Worm (Caenorhabditis elegans) whole organism, L3 larva: ENCODE data around the gene Y77E11A.23.
A peak's percentile ranks its signal among the peaks of the same experiment; 100 is the strongest.

Source experiments
- R02D3.7 ChIP-seq: fragments of 150-350 bp; optimal IDR thresholded peaks from 2 replicates; lab custom pipeline; 2014; ENCODE audit warnings: missing biosample characterization, missing genetic modification characterization
- ama-1 ChIP-seq: fragments of 150-350 bp; optimal IDR thresholded peaks from 2 replicates; lab custom pipeline; 2018
- ceh-16 ChIP-seq: sonication (generic microtip); optimal IDR thresholded peaks from 2 replicates; lab custom pipeline; 2017; ENCODE audit warnings: missing biosample characterization, missing genetic modification characterization
- ceh-28 ChIP-seq: fragments of 150-350 bp; optimal IDR thresholded peaks from 2 replicates; lab custom pipeline; 2014; ENCODE audit warnings: missing biosample characterization, missing genetic modification reagents, missing genetic modification characterization
- ceh-9 ChIP-seq: sonication (generic microtip); optimal IDR thresholded peaks from 2 replicates; lab custom pipeline; 2018; ENCODE audit warnings: missing biosample characterization, missing genetic modification characterization
- daf-12 ChIP-seq: fragments of 150-350 bp; optimal IDR thresholded peaks from 2 replicates; lab custom pipeline; 2014; ENCODE audit warnings: missing biosample characterization, missing genetic modification reagents, missing genetic modification characterization
- egl-5 ChIP-seq: fragments of 150-350 bp; optimal IDR thresholded peaks from 2 replicates; lab custom pipeline; 2017; ENCODE audit warnings: missing biosample characterization, missing genetic modification reagents, missing genetic modification characterization, inconsistent platforms
- elt-1 ChIP-seq: fragments of 150-350 bp; optimal IDR thresholded peaks from 2 replicates; lab custom pipeline; 2014; ENCODE audit warnings: missing biosample characterization, missing genetic modification characterization
- elt-2 ChIP-seq: sonication (generic microtip); optimal IDR thresholded peaks from 2 replicates; lab custom pipeline; 2016; ENCODE audit warnings: missing genetic modification reagents, mild to moderate bottlenecking, missing genetic modification characterization, missing compliant biosample characterization
- elt-3 ChIP-seq, 3 experiments: fragments of 150-350 bp in 1 of 3; sonication (generic microtip) in 2 of 3; optimal IDR thresholded peaks; 2 replicates in 2 of 3; 4 replicates in 1 of 3; lab custom pipeline; 2014 to 2017; ENCODE audit warnings: missing biosample characterization in 3 of 3, missing genetic modification characterization in 3 of 3
- eor-1 ChIP-seq, 2 experiments: fragments of 150-350 bp; optimal IDR thresholded peaks; 2 replicates each; lab custom pipeline; 2014 to 2018; ENCODE audit warnings: missing biosample characterization in 2 of 2, missing genetic modification characterization in 2 of 2
- fkh-2 ChIP-seq: fragments of 150-350 bp; optimal IDR thresholded peaks from 2 replicates; lab custom pipeline; 2014; ENCODE audit warnings: missing biosample characterization, missing genetic modification reagents, missing genetic modification characterization
- fos-1 ChIP-seq: fragments of 150-350 bp; optimal IDR thresholded peaks from 2 replicates; lab custom pipeline; 2014; ENCODE audit warnings: missing biosample characterization, missing genetic modification characterization
- lin-15B ChIP-seq: fragments of 150-350 bp; optimal IDR thresholded peaks from 2 replicates; lab custom pipeline; 2014; ENCODE audit warnings: missing biosample characterization, missing genetic modification characterization
- lin-39 ChIP-seq: fragments of 150-350 bp; optimal IDR thresholded peaks from 2 replicates; lab custom pipeline; 2018; ENCODE audit warnings: missing biosample characterization, missing genetic modification reagents, missing genetic modification characterization
- lsy-12 ChIP-seq: sonication (generic microtip); optimal IDR thresholded peaks from 2 replicates; lab custom pipeline; 2016; ENCODE audit warnings: mild to moderate bottlenecking, missing genetic modification characterization, missing compliant biosample characterization
- mdl-1 ChIP-seq: fragments of 150-350 bp; optimal IDR thresholded peaks from 2 replicates; lab custom pipeline; 2014; ENCODE audit warnings: missing biosample characterization, missing genetic modification characterization
- nfya-1 ChIP-seq: sonication (generic microtip); optimal IDR thresholded peaks from 2 replicates; lab custom pipeline; 2017; ENCODE audit warnings: missing genetic modification characterization, mild to moderate bottlenecking, missing compliant biosample characterization, antibody characterized with exemption, moderate library complexity; ENCODE audit not compliant: insufficient read depth
- nhr-11 ChIP-seq: fragments of 150-350 bp; optimal IDR thresholded peaks from 2 replicates; lab custom pipeline; 2014; ENCODE audit warnings: missing biosample characterization, missing genetic modification characterization
- nhr-12 ChIP-seq: fragments of 150-350 bp; optimal IDR thresholded peaks from 2 replicates; lab custom pipeline; 2014; ENCODE audit warnings: missing biosample characterization, missing genetic modification characterization
- nhr-23 ChIP-seq: fragments of 150-350 bp; optimal IDR thresholded peaks from 2 replicates; lab custom pipeline; 2014; ENCODE audit warnings: missing biosample characterization, missing genetic modification reagents, missing genetic modification characterization
- nhr-237 ChIP-seq: fragments of 150-350 bp; optimal IDR thresholded peaks from 2 replicates; lab custom pipeline; 2014; ENCODE audit warnings: missing biosample characterization, missing genetic modification characterization
- nhr-43 ChIP-seq: sonication (generic microtip); optimal IDR thresholded peaks from 2 replicates; lab custom pipeline; 2016; ENCODE audit warnings: mild to moderate bottlenecking, missing genetic modification characterization, missing compliant biosample characterization; ENCODE audit not compliant: poor library complexity, severe bottlenecking
- nhr-67 ChIP-seq: fragments of 150-350 bp; optimal IDR thresholded peaks from 2 replicates; lab custom pipeline; 2014; ENCODE audit warnings: missing biosample characterization, missing genetic modification characterization
- nhr-76 ChIP-seq: fragments of 150-350 bp; sonication (generic microtip); optimal IDR thresholded peaks from 5 replicates; lab custom pipeline; 2014; ENCODE audit warnings: missing biosample characterization, missing genetic modification characterization
- nhr-77 ChIP-seq: fragments of 150-350 bp; optimal IDR thresholded peaks from 2 replicates; lab custom pipeline; 2014; ENCODE audit warnings: missing biosample characterization, missing genetic modification characterization
- pqm-1 ChIP-seq: fragments of 150-350 bp; optimal IDR thresholded peaks from 2 replicates; lab custom pipeline; 2017; ENCODE audit warnings: missing biosample characterization, missing genetic modification characterization, inconsistent platforms
- sea-2 ChIP-seq: fragments of 150-350 bp; sonication (generic microtip); optimal IDR thresholded peaks from 4 replicates; lab custom pipeline; 2014; ENCODE audit warnings: missing biosample characterization, missing genetic modification reagents, missing genetic modification characterization
- snpc-4 ChIP-seq: fragments of 150-350 bp; optimal IDR thresholded peaks from 2 replicates; lab custom pipeline; 2014; ENCODE audit warnings: missing biosample characterization, missing genetic modification characterization
- unc-62 ChIP-seq: fragments of 150-350 bp; sonication (generic microtip); optimal IDR thresholded peaks from 4 replicates; lab custom pipeline; 2014; ENCODE audit warnings: missing biosample characterization, missing genetic modification reagents, missing genetic modification characterization
- zag-1 ChIP-seq: fragments of 150-350 bp; optimal IDR thresholded peaks from 2 replicates; lab custom pipeline; 2014; ENCODE audit warnings: missing biosample characterization, missing genetic modification characterization
- ztf-11 ChIP-seq: fragments of 150-350 bp; optimal IDR thresholded peaks from 2 replicates; lab custom pipeline; 2014; ENCODE audit warnings: missing biosample characterization, missing genetic modification characterization

Y77E11A.23 gene

DNA sequence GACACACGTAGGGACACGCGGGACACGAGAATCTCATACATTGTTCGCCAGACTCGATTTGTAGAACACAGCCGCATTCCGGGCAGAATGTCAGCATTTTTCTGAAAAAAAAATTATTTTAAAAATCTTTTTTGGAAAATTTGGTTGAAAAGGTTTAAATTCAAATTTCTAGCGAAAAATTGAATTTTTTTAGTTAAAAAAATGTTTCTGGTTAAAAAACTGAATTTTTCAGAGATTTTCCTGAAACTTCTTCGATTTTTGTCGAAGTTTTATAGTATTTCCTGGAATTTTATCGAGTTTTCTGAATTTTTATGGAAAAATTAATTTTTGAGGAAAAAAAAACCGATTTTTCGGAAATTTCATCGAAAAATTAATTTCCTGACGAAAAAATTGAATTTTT is 20.2 kb downstream of the Y77E11A.23 start, which contains the start of gene rpc-11:
TSS of gene rpc-11 (minus strand) at position 101 of the 400 bp plus-strand sequence.
- TF ChIP-seq ceh-9 (tag; lab: Kevin White, UChicago) (no peak), daf-12 (tag; lab: Kevin White, UChicago) (no peak), fkh-2 (tag; lab: Kevin White, UChicago) (no peak), nfya-1 (tag; lab: Kevin White, UChicago) (no peak), nhr-237 (no peak), lin-39 (tag; lab: Kevin White, UChicago) (no peak), elt-3 (tag; optimal IDR thresholded peaks at IDR 0.05; lab: Kevin White, UChicago) (no peak), nhr-43 (no peak), lin-15B (no peak), nhr-11 (tag; lab: Kevin White, UChicago) (no peak), ama-1 (lab: Kevin White, UChicago) (no peak), elt-2 (tag; lab: Kevin White, UChicago) (no peak), eor-1 (tag; optimal IDR thresholded peaks at IDR 0.05; lab: Kevin White, UChicago) (no peak), fos-1 (tag; lab: Kevin White, UChicago) (no peak), nhr-77 (tag; lab: Kevin White, UChicago) (no peak), unc-62 (GFP tag; lab: Kevin White, UChicago) (no peak), mdl-1 (no peak)

DNA sequence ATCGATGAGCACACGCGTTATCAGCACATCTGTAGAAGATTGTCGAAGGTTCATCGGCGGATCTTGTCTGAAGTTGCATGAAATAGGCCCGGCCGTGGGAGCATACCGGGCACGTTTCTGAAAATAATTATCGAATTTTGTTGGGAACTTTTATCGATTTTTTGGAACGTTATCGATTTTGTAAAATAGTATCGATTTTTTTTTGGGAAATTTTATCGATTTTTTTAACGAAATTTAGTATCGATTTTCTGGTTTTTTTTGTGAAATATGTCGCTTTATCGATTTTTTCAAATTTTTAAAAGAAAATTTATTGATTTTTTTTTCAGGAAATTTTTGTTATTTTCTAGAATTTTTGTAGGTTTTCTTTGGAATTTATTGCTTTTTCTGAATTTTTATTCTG is 21.4 kb downstream of the Y77E11A.23 start:
- TF ChIP-seq ceh-28 (peak; percentile 93), fos-1 (tag; lab: Kevin White, UChicago) (no peak)

DNA sequence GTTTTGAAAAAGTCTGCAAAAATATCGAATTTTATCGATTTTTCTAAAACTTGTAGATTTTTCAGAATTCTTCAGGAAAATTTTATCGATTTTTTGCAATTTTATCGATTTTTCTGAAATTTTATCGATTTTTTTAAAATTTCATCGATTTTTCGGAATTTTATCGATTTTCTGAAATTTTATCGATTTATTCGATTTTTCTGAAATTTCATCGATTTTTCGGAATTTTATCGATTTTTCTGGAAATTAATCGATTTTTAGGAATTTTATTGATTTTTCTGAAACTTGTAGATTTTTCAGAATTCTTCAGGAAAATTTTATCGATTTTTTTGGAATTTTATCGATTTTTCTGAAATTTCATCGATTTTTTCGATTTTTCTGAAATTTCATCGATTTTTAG is 22.0 kb downstream of the Y77E11A.23 start:
- TF ChIP-seq ceh-9 (tag; lab: Kevin White, UChicago) = no peak
- peak; percentile 98 for TF ChIP-seq ceh-28
- no peak for TF ChIP-seq unc-62 (GFP tag; lab: Kevin White, UChicago)

- TF ChIP-seq nhr-23 = no peak
- TF ChIP-seq eor-1 (tag; optimal IDR thresholded peaks at IDR 0.05; lab: Kevin White, UChicago) = no peak
- no peak for TF ChIP-seq nhr-76
- no peak for TF ChIP-seq sea-2 (GFP tag; lab: Kevin White, UChicago)
- peak; percentile 71 for TF ChIP-seq ceh-28
- no peak for TF ChIP-seq egl-5
- no peak for TF ChIP-seq zag-1 (tag; lab: Kevin White, UChicago)
These were observed 22.7 kb downstream of the Y77E11A.23 start for ce11 chrIV:1407507-1407906.

ce11 chrIV:1407049-1407448 is 23.1 kb downstream of the Y77E11A.23 start:
- TF ChIP-seq nhr-237 (no peak), zag-1 (tag; lab: Kevin White, UChicago) (no peak)

- no peak for TF ChIP-seq lin-39 (tag; lab: Kevin White, UChicago)
- TF ChIP-seq nhr-67 (tag; lab: Kevin White, UChicago) = no peak
- no peak for TF ChIP-seq lsy-12 (tag; lab: Kevin White, UChicago)
- no peak for TF ChIP-seq zag-1 (tag; lab: Kevin White, UChicago)
- no peak for TF ChIP-seq nhr-12 (tag; lab: Kevin White, UChicago)
- TF ChIP-seq nhr-43 = no peak
- no peak for TF ChIP-seq pqm-1
- TF ChIP-seq snpc-4 (tag; lab: Kevin White, UChicago) = no peak
- TF ChIP-seq nhr-77 (tag; lab: Kevin White, UChicago) = no peak
- no peak for TF ChIP-seq elt-1
- no peak for TF ChIP-seq R02D3.7 (tag; lab: Kevin White, UChicago)
These were observed 23.9 kb downstream of the Y77E11A.23 start, which contains the start of gene spp-31 for ce11 chrIV:1406267-1406666. Gene spp-31 (plus strand): TSS chrIV:1406567.

DNA sequence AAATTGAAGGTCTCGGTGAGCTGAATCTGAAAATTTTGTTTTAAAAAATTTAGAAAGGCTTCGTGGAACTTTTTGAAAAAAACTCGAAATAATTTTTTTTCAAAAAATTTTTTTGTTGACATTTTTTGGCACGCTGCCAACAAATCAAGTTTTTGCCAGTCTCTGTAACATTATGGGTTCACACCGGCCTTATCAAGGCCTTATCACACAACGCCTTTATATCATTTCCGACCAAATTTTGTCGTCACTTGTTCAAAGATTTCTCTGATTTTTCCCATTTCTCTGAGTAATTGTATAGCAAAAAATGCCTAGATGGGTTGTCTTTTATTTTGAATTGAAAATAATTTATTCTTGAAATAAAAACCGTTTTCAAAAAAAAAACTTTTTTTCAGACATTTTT is 24.4 kb downstream of the Y77E11A.23 start:
- no peak for TF ChIP-seq lin-15B
- TF ChIP-seq nfya-1 (tag; lab: Kevin White, UChicago) = no peak
- peak; percentile 47 for TF ChIP-seq elt-2 (tag; lab: Kevin White, UChicago)
- no peak for TF ChIP-seq nhr-43
- TF ChIP-seq elt-3 (tag; optimal IDR thresholded peaks at IDR 0.05; lab: Kevin White, UChicago) = peak in 1 of 3 experiments; percentile 79
- no peak for TF ChIP-seq ceh-16 (tag; lab: Kevin White, UChicago)
- no peak for TF ChIP-seq ztf-11
- no peak for TF ChIP-seq nhr-12 (tag; lab: Kevin White, UChicago)
